Fruit fly (Drosophila melanogaster): Measurements from ENCODE around the gene CG11585.

- TF ChIP-seq woc (GFP tag; optimal IDR thresholded peaks at IDR 0.05) (no peak), Rel (GFP tag; optimal IDR thresholded peaks at IDR 0.05) (no peak), Rel (tag; optimal IDR thresholded peaks at IDR 0.05) (no peak), Hr78 (GFP tag; optimal IDR thresholded peaks at IDR 0.05) (no peak), N (GFP tag; optimal IDR thresholded peaks at IDR 0.05) (no peak), brk (GFP tag; optimal IDR thresholded peaks at IDR 0.05) (no peak), CG9705 (GFP tag; optimal IDR thresholded peaks at IDR 0.05) (no peak)
Measured at dm6 chrX:14169068-14169642, 20.2 kb upstream of the CG11585 start, which contains the start of gene CG12480.

Measured in whole organism, wandering third instar larva.